Fruit fly (Drosophila melanogaster) whole organism, embryonic: ENCODE data around the gene CG7465.

Experiments
- BtbVII ChIP-seq: fragments of 200-800 bp; sonication (Bioruptor generic); optimal IDR thresholded peaks from 3 replicates; lab custom pipeline; 2017; ENCODE audit warnings: missing biosample characterization, mild to moderate bottlenecking, missing genetic modification characterization
- CG10209 ChIP-seq: fragments of 200-800 bp; sonication (Bioruptor generic); optimal IDR thresholded peaks from 3 replicates; lab custom pipeline; 2017; ENCODE audit warnings: missing biosample characterization, mild to moderate bottlenecking, missing genetic modification characterization, missing genetic modification reagents
- CG11085 ChIP-seq: fragments of 200-800 bp; sonication (Bioruptor generic); IDR thresholded peaks from 2 replicates; pipeline ENCODE4 v1.3.6; 2022; ENCODE audit warnings: missing biosample characterization, missing genetic modification characterization
- CG12942 ChIP-seq: fragments of 200-800 bp; sonication (Bioruptor generic); optimal IDR thresholded peaks from 3 replicates; lab custom pipeline; 2016; ENCODE audit warnings: missing biosample characterization, missing genetic modification characterization
- CG15696 ChIP-seq: fragments of 200-800 bp; sonication (Bioruptor generic); optimal IDR thresholded peaks from 2 replicates; lab custom pipeline; 2019; ENCODE audit warnings: missing biosample characterization, mild to moderate bottlenecking, missing genetic modification characterization, moderate library complexity
- CG17568 ChIP-seq: fragments of 200-800 bp; sonication (Bioruptor generic); optimal IDR thresholded peaks from 2 replicates; lab custom pipeline; 2018; ENCODE audit warnings: missing biosample characterization, mild to moderate bottlenecking, missing genetic modification characterization, moderate library complexity
- CG17829 ChIP-seq: fragments of 200-800 bp; optimal IDR thresholded peaks from 2 replicates; lab custom pipeline; 2019; ENCODE audit warnings: missing biosample characterization, mild to moderate bottlenecking, missing genetic modification characterization, moderate library complexity
- CG31224 ChIP-seq: fragments of 200-800 bp; sonication (Bioruptor generic); IDR thresholded peaks from 2 replicates; pipeline ENCODE4 v1.3.6; 2022; ENCODE audit warnings: missing biosample characterization, missing genetic modification characterization
- CG33213 ChIP-seq: fragments of 200-800 bp; sonication (Bioruptor generic); optimal IDR thresholded peaks from 3 replicates; lab custom pipeline; 2016; ENCODE audit warnings: missing biosample characterization, missing genetic modification characterization
- CG34224 ChIP-seq: fragments of 200-800 bp; sonication (Bioruptor generic); IDR thresholded peaks from 3 replicates; pipeline ENCODE4 v1.3.6; 2022; ENCODE audit warnings: missing biosample characterization, missing genetic modification characterization; ENCODE audit not compliant: partially characterized antibody
- CG3726 ChIP-seq: fragments of 200-800 bp; sonication (Bioruptor generic); IDR thresholded peaks from 3 replicates; pipeline ENCODE4, ENCODE4 v1.3.6; 2022; ENCODE audit warnings: missing biosample characterization, missing genetic modification characterization
- CG3847 ChIP-seq: fragments of 200-800 bp; sonication (Bioruptor generic); IDR thresholded peaks from 2 replicates; pipeline ENCODE4 v1.3.6; 2022; ENCODE audit warnings: missing biosample characterization, missing genetic modification characterization
- CG6175 ChIP-seq: fragments of 200-800 bp; sonication (Bioruptor generic); IDR thresholded peaks from 3 replicates; pipeline ENCODE4 v1.3.6; 2022; ENCODE audit warnings: missing biosample characterization, missing genetic modification characterization
- CG6765 ChIP-seq: fragments of 200-800 bp; sonication (Bioruptor generic); optimal IDR thresholded peaks from 3 replicates; lab custom pipeline; 2017; ENCODE audit warnings: missing biosample characterization, mild to moderate bottlenecking, missing genetic modification characterization
- CG7963 ChIP-seq: fragments of 200-800 bp; sonication (Bioruptor generic); IDR thresholded peaks from 3 replicates; pipeline ENCODE4 v1.3.6; 2022; ENCODE audit warnings: missing biosample characterization, missing genetic modification characterization; ENCODE audit not compliant: partially characterized antibody
- CG9817 ChIP-seq: fragments of 200-800 bp; sonication (Bioruptor generic); optimal IDR thresholded peaks from 2 replicates; lab custom pipeline; 2018; ENCODE audit warnings: missing biosample characterization, mild to moderate bottlenecking, missing genetic modification characterization, moderate library complexity
- CrebB ChIP-seq: fragments of 200-800 bp; sonication (Bioruptor generic); optimal IDR thresholded peaks from 3 replicates; lab custom pipeline; 2018; ENCODE audit warnings: missing biosample characterization, mild to moderate bottlenecking, missing genetic modification characterization
- Dad ChIP-seq: fragments of 200-800 bp; sonication (Bioruptor generic); optimal IDR thresholded peaks from 3 replicates; lab custom pipeline; 2016; ENCODE audit warnings: missing biosample characterization, missing genetic modification characterization
- Deaf1 ChIP-seq: fragments of 200-800 bp; optimal IDR thresholded peaks from 3 replicates; lab custom pipeline; 2019; ENCODE audit warnings: missing biosample characterization, mild to moderate bottlenecking, missing genetic modification characterization, moderate library complexity
- Dll ChIP-seq: fragments of 200-800 bp; sonication (Bioruptor generic); IDR thresholded peaks from 4 replicates; pipeline ENCODE4 v1.3.6; 2022; ENCODE audit warnings: missing biosample characterization, missing genetic modification characterization; ENCODE audit not compliant: partially characterized antibody
- ERR ChIP-seq: fragments of 200-800 bp; sonication (Bioruptor generic); optimal IDR thresholded peaks from 2 replicates; lab custom pipeline; 2016; ENCODE audit warnings: missing biosample characterization, missing genetic modification characterization
- Fer1 ChIP-seq: fragments of 200-800 bp; sonication (Bioruptor generic); optimal IDR thresholded peaks from 2 replicates; lab custom pipeline; 2017; ENCODE audit warnings: missing biosample characterization, mild to moderate bottlenecking, missing genetic modification characterization
- GATAe ChIP-seq: fragments of 200-800 bp; sonication (Bioruptor generic); conservative IDR thresholded peaks from 2 replicates; pipeline ENCODE4 v1.3.6; 2022; ENCODE audit warnings: missing biosample characterization, missing genetic modification characterization
- Gug ChIP-seq: fragments of 200-800 bp; sonication (Bioruptor generic); IDR thresholded peaks from 4 replicates; pipeline ENCODE4 v1.3.6; 2022; ENCODE audit warnings: missing biosample characterization, missing genetic modification characterization
- NFAT ChIP-seq: fragments of 200-800 bp; sonication (Bioruptor generic); IDR thresholded peaks from 2 replicates; pipeline ENCODE4 v1.3.6; 2022; ENCODE audit warnings: missing biosample characterization, missing genetic modification characterization
- Side ChIP-seq: fragments of 200-800 bp; sonication (Bioruptor generic); optimal IDR thresholded peaks from 2 replicates; lab custom pipeline; 2016; ENCODE audit warnings: missing biosample characterization, missing genetic modification characterization
- Sox102F ChIP-seq: fragments of 200-800 bp; sonication (Bioruptor generic); optimal IDR thresholded peaks from 2 replicates; lab custom pipeline; 2018; ENCODE audit warnings: missing biosample characterization, mild to moderate bottlenecking, missing genetic modification characterization, moderate library complexity
- Sry-β ChIP-seq: fragments of 200-800 bp; sonication (Bioruptor generic); optimal IDR thresholded peaks from 2 replicates; lab custom pipeline; 2018; ENCODE audit warnings: missing biosample characterization, mild to moderate bottlenecking, missing genetic modification characterization, moderate library complexity
- Sry-δ ChIP-seq: fragments of 200-800 bp; sonication (Bioruptor generic); optimal IDR thresholded peaks from 2 replicates; lab custom pipeline; 2016; ENCODE audit warnings: missing biosample characterization, missing genetic modification characterization
- abd-A ChIP-seq: fragments of 200-800 bp; sonication (Bioruptor generic); optimal IDR thresholded peaks from 3 replicates; lab custom pipeline; 2019; ENCODE audit warnings: missing biosample characterization, mild to moderate bottlenecking, missing genetic modification characterization, moderate library complexity
- bigmax ChIP-seq: fragments of 200-800 bp; sonication (Bioruptor generic); optimal IDR thresholded peaks from 2 replicates; lab custom pipeline; 2018; ENCODE audit warnings: missing biosample characterization, mild to moderate bottlenecking, missing genetic modification characterization
- br ChIP-seq: fragments of >200 bp; optimal IDR thresholded peaks from 2 replicates; lab custom pipeline; 2017
- chinmo ChIP-seq: fragments of 200-800 bp; sonication (Bioruptor generic); IDR thresholded peaks from 4 replicates; pipeline ENCODE4 v1.3.6; 2022; ENCODE audit warnings: missing biosample characterization, missing genetic modification characterization; ENCODE audit not compliant: partially characterized antibody
- dan ChIP-seq: fragments of 200-800 bp; sonication (Bioruptor generic); IDR thresholded peaks from 2 replicates; pipeline ENCODE4 v1.3.6; 2022; ENCODE audit warnings: missing biosample characterization, missing genetic modification characterization
- eyg ChIP-seq: fragments of 200-800 bp; sonication (Bioruptor generic); optimal IDR thresholded peaks from 3 replicates; lab custom pipeline; 2016; ENCODE audit warnings: missing biosample characterization, missing genetic modification characterization
- grn ChIP-seq: fragments of 200-800 bp; sonication (Bioruptor generic); optimal IDR thresholded peaks from 3 replicates; lab custom pipeline; 2017; ENCODE audit warnings: missing biosample characterization, missing genetic modification characterization
- inv ChIP-seq: fragments of 200-800 bp; sonication (Bioruptor generic); IDR thresholded peaks from 2 replicates; pipeline ENCODE4 v1.3.6; 2022; ENCODE audit warnings: missing biosample characterization, missing genetic modification characterization; ENCODE audit not compliant: partially characterized antibody
- jing ChIP-seq: fragments of 200-800 bp; sonication (Bioruptor generic); optimal IDR thresholded peaks from 2 replicates; lab custom pipeline; 2018; ENCODE audit warnings: missing biosample characterization, mild to moderate bottlenecking, missing genetic modification characterization
- lov ChIP-seq, 2 experiments: fragments of 200-800 bp in 1 of 2; fragments of >200 bp in 1 of 2; sonication (Bioruptor generic) in 1 of 2; IDR thresholded peaks in 1 of 2; optimal IDR thresholded peaks in 1 of 2; 2 replicates in 1 of 2; 3 replicates in 1 of 2; pipeline versions ENCODE4 v1.3.6 to Lab custom; 2017 to 2022; ENCODE audit warnings: missing biosample characterization in 1 of 2, missing genetic modification characterization in 1 of 2
- mam ChIP-seq: fragments of 200-800 bp; sonication (Bioruptor generic); optimal IDR thresholded peaks from 3 replicates; lab custom pipeline; 2016; ENCODE audit warnings: missing biosample characterization, missing genetic modification characterization
- oc ChIP-seq: fragments of 200-800 bp; sonication (Bioruptor generic); optimal IDR thresholded peaks from 2 replicates; lab custom pipeline; 2018; ENCODE audit warnings: missing biosample characterization, mild to moderate bottlenecking, missing genetic modification characterization, moderate library complexity
- pita ChIP-seq: fragments of 200-800 bp; sonication (Bioruptor generic); optimal IDR thresholded peaks from 2 replicates; lab custom pipeline; 2017; ENCODE audit warnings: missing biosample characterization, mild to moderate bottlenecking, missing genetic modification characterization
- sim ChIP-seq: fragments of 200-800 bp; sonication (Bioruptor generic); IDR thresholded peaks from 2 replicates; pipeline ENCODE4 v1.3.6; 2022; ENCODE audit warnings: missing biosample characterization, missing genetic modification characterization
- sug ChIP-seq: fragments of 200-800 bp; optimal IDR thresholded peaks from 2 replicates; lab custom pipeline; 2019; ENCODE audit warnings: missing biosample characterization, mild to moderate bottlenecking, missing genetic modification characterization, moderate library complexity
- tna ChIP-seq: fragments of 200-800 bp; sonication (Bioruptor generic); IDR thresholded peaks from 2 replicates; pipeline ENCODE4 v1.3.6; 2022; ENCODE audit warnings: missing biosample characterization, missing genetic modification characterization; ENCODE audit not compliant: partially characterized antibody
- toy ChIP-seq: fragments of 200-800 bp; sonication (Bioruptor generic); IDR thresholded peaks from 2 replicates; pipeline ENCODE4 v1.3.6; 2022; ENCODE audit warnings: missing biosample characterization, missing genetic modification characterization
- trh ChIP-seq: fragments of 200-800 bp; sonication (Bioruptor generic); optimal IDR thresholded peaks from 2 replicates; lab custom pipeline; 2016; ENCODE audit warnings: missing biosample characterization, missing genetic modification characterization
- z ChIP-seq: fragments of 200-800 bp; sonication (Bioruptor generic); IDR thresholded peaks from 3 replicates; pipeline ENCODE4 v1.3.6; 2022; ENCODE audit warnings: missing biosample characterization, missing genetic modification characterization
- zfh1 ChIP-seq: fragments of 200-800 bp; sonication (Bioruptor generic); IDR thresholded peaks from 3 replicates; pipeline ENCODE4 v1.3.6; 2022; ENCODE audit warnings: missing biosample characterization, missing genetic modification characterization

CG7465 gene

DNA sequence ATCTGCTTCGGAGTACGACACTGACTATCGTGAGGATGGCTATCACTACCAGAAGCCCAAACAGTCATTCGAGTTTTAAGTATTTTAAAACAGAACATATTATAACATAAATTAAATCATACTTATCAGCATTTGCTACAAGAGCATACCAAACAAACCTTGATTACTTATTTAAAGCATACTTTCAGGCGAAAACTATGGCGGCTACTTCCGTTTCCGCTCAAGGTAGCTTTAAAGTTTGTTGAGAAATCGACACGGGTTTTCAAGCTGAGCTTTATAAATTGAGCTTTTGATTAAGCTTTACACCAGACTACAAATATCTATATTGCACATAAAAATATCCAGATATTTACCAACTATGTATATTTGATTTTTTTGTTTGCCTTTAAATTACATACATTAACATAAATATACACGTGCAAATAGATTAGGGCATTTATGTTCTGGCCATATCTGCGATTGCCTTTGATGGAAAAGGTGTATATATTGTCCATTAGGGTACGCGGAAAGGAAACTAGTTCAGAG is 5.1 kb upstream of the CG7465 start (continued):
- no peak for TF ChIP-seq pita (GFP tag; lab: Kevin White, UChicago)
- no peak for TF ChIP-seq Sry-δ (GFP tag; lab: Kevin White, UChicago)
- peak; percentile 79 for TF ChIP-seq bigmax (GFP tag; lab: Kevin White, UChicago)
- TF ChIP-seq sim (GFP tag; lab: Robert Waterston, UW), result 0 out of 2 replicates have a peak, but pooled peaks have one; percentile 49
- TF ChIP-seq CG15696 (tag; lab: Kevin White, UChicago), result no peak
- peak; percentile 71 for TF ChIP-seq grn (GFP tag; lab: Kevin White, UChicago)
- TF ChIP-seq br, result no peak
- peak; percentile 86 for TF ChIP-seq CG33213 (GFP tag; lab: Kevin White, UChicago)
- peak; percentile 58 for TF ChIP-seq CG12942 (GFP tag; lab: Kevin White, UChicago)
- TF ChIP-seq mam (GFP tag; lab: Kevin White, UChicago), result peak; percentile 21
- peak; percentile 84 for TF ChIP-seq abd-A
- TF ChIP-seq NFAT, result peak; percentile 40; the same call in 1 of the 2 replicates
- no peak; the same call in 1 of the 2 replicates for TF ChIP-seq CG11085 (GFP tag; lab: Robert Waterston, UW)
- TF ChIP-seq CG3847 (GFP tag; lab: Robert Waterston, UW), result 0 out of 2 replicates have a peak, but pooled peaks have one; percentile 12
- TF ChIP-seq Fer1 (GFP tag; lab: Kevin White, UChicago), result peak; percentile 97
- TF ChIP-seq GATAe (GFP tag; lab: Robert Waterston, UW), result no peak
- peak; percentile 67 for TF ChIP-seq Sry-β (GFP tag; lab: Kevin White, UChicago)
- TF ChIP-seq inv (GFP tag; lab: Robert Waterston, UW), result no peak
- peak; percentile 98 for TF ChIP-seq CG17568 (GFP tag; lab: Kevin White, UChicago)
- TF ChIP-seq ERR (GFP tag; lab: Kevin White, UChicago), result no peak
- no peak for TF ChIP-seq chinmo (GFP tag; lab: Robert Waterston, UW)
- peak; percentile 74 for TF ChIP-seq Side (GFP tag; lab: Kevin White, UChicago)
- no peak for TF ChIP-seq Dll (GFP tag; lab: Robert Waterston, UW)
- TF ChIP-seq trh (GFP tag; lab: Kevin White, UChicago), result peak; percentile 73
- TF ChIP-seq Deaf1 (tag; lab: Kevin White, UChicago), result no peak
- TF ChIP-seq CG7963, result no peak
- TF ChIP-seq CG6175 (GFP tag; lab: Robert Waterston, UW), result peak; percentile 47; the same call in 1 of the 3 replicates
- peak; percentile 95 for TF ChIP-seq CrebB (tag; lab: Kevin White, UChicago)
- peak; percentile 74 for TF ChIP-seq zfh1 (GFP tag; lab: Robert Waterston, UW)
- 0 out of 2 replicates have a peak, but pooled peaks have one; percentile 34 for TF ChIP-seq CG31224 (GFP tag; lab: Robert Waterston, UW)
- no peak for TF ChIP-seq tna (GFP tag; lab: Robert Waterston, UW)
- 0 out of 3 replicates have a peak, but pooled peaks have one; percentile 30 for TF ChIP-seq z (GFP tag; lab: Robert Waterston, UW)
- TF ChIP-seq oc, result peak; percentile 70
- TF ChIP-seq BtbVII (GFP tag; lab: Kevin White, UChicago), result peak; percentile 94
- peak; percentile 98 for TF ChIP-seq CG6765
- no peak for TF ChIP-seq CG17829 (tag; lab: Kevin White, UChicago)
- no peak for TF ChIP-seq dan (GFP tag; lab: Robert Waterston, UW)
- TF ChIP-seq Sox102F (GFP tag; lab: Kevin White, UChicago), result peak; percentile 69
- TF ChIP-seq jing (GFP tag; lab: Kevin White, UChicago), result peak; percentile 36
- peak; percentile 72 for TF ChIP-seq eyg (GFP tag; lab: Kevin White, UChicago)
- TF ChIP-seq CG9817 (tag; lab: Kevin White, UChicago), result peak; percentile 50
- 0 out of 2 replicates have a peak, but pooled peaks have one; percentile 32 for TF ChIP-seq toy
- TF ChIP-seq Gug (GFP tag; lab: Robert Waterston, UW), result no peak
- TF ChIP-seq sug (tag; lab: Kevin White, UChicago), result peak; percentile 72
- TF ChIP-seq CG10209 (GFP tag; lab: Kevin White, UChicago), result peak; percentile 77
- TF ChIP-seq CG3726 (GFP tag; lab: Robert Waterston, UW), result peak; percentile 57; the same call in 1 of the 3 replicates
- TF ChIP-seq lov (optimal IDR thresholded peaks at IDR 0.05; lab: Kevin White, UChicago), result no peak
- peak; percentile 90; the same call in 2 of the 3 replicates for TF ChIP-seq lov (GFP tag; IDR thresholded peaks at IDR 0.05; lab: Robert Waterston, UW)
- TF ChIP-seq Dad (GFP tag; lab: Kevin White, UChicago), result peak; percentile 59
- no peak for TF ChIP-seq CG34224
